Fruit fly (Drosophila melanogaster): ENCODE results near the gene Coq4.

The Coq4 gene

DNA sequence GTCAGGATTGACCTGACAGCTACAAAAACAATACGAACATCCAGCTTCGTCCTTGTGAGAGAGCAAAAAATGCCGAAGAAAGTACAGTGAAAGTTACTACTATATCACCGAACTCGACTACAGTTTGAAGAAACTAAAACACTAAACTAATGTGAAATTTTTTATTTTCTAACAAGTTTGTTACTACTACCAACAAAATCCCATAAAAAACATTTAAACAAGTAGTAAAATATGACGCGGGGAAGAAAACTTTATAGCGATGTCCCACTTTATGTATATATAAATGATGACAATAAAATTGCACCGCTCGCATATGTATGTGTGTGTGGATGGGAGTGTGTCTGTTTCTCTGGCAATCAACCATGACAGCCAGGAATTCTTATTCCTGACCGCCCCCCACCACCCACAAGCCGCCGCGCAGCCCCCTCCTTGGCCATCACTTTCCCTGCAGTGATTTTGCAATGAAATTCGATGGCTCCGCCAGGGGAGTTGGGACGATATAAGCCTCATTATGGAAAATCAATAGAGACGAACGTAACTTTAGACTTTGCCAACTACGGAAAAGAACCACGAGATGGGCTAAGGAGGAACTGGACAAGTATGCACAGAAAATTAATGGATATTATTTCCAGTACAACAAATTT lies 28.1 kb upstream of the Coq4 start (continued):
- TF ChIP-seq tgo (GFP tag; IDR thresholded peaks at IDR 0.05) = 0 out of 3 replicates have a peak, but pooled peaks have one; percentile 15
- no peak for TF ChIP-seq Lpt (GFP tag; optimal IDR thresholded peaks at IDR 0.05)
- TF ChIP-seq CG3163 (GFP tag; optimal IDR thresholded peaks at IDR 0.05) = no peak
- TF ChIP-seq CG10565 (GFP tag; optimal IDR thresholded peaks at IDR 0.05) = no peak
- TF ChIP-seq Bdp1 (GFP tag; optimal IDR thresholded peaks at IDR 0.05) = no peak
- TF ChIP-seq B-H1 (GFP tag; IDR thresholded peaks at IDR 0.05) = no peak
- TF ChIP-seq Dip2 (GFP tag; IDR thresholded peaks at IDR 0.05) = no peak
- no peak for TF ChIP-seq aop (GFP tag; IDR thresholded peaks at IDR 0.05)
- TF ChIP-seq CG7786 (GFP tag; optimal IDR thresholded peaks at IDR 0.05) = no peak
- no peak for TF ChIP-seq sna (GFP tag; IDR thresholded peaks at IDR 0.05; ENCODE audit: partially characterized antibody)
- TF ChIP-seq BEAF-32 (GFP tag; optimal IDR thresholded peaks at IDR 0.05) = no peak
- no peak for TF ChIP-seq Dref (GFP tag; IDR thresholded peaks at IDR 0.05)
- no peak for TF ChIP-seq Bteb2 (GFP tag; optimal IDR thresholded peaks at IDR 0.05)
- no peak for TF ChIP-seq GATAe (GFP tag; conservative IDR thresholded peaks at IDR 0.05)
- TF ChIP-seq CG9437 (GFP tag; optimal IDR thresholded peaks at IDR 0.05) = no peak
- no peak for TF ChIP-seq Chrac-16 (GFP tag; optimal IDR thresholded peaks at IDR 0.05)
- peak; percentile 0 for TF ChIP-seq unpg (GFP tag; optimal IDR thresholded peaks at IDR 0.05)
- no peak for TF ChIP-seq CG10979 (tag; optimal IDR thresholded peaks at IDR 0.05)
- TF ChIP-seq insv (GFP tag; optimal IDR thresholded peaks at IDR 0.05) = no peak
- TF ChIP-seq CG1792 (GFP tag; optimal IDR thresholded peaks at IDR 0.05) = no peak
- no peak for TF ChIP-seq CG7556 (GFP tag; optimal IDR thresholded peaks at IDR 0.05)
- TF ChIP-seq dan (GFP tag; IDR thresholded peaks at IDR 0.05) = no peak
- no peak; the same call in 1 of the 2 replicates for TF ChIP-seq CG4404 (GFP tag; IDR thresholded peaks at IDR 0.05)
- TF ChIP-seq cwo (GFP tag; optimal IDR thresholded peaks at IDR 0.05) = no peak
- no peak for TF ChIP-seq Gug (GFP tag; IDR thresholded peaks at IDR 0.05)
- TF ChIP-seq Fer1 (GFP tag; optimal IDR thresholded peaks at IDR 0.05) = no peak
- TF ChIP-seq CrebB (tag; optimal IDR thresholded peaks at IDR 0.05) = no peak
- TF ChIP-seq CG5245 (GFP tag; optimal IDR thresholded peaks at IDR 0.05) = no peak
- no peak for TF ChIP-seq Hr3 (GFP tag; optimal IDR thresholded peaks at IDR 0.05)
- no peak for TF ChIP-seq dati (GFP tag; IDR thresholded peaks at IDR 0.05)
- peak; percentile 52; the same call in 1 of the 2 replicates for TF ChIP-seq CG14441 (GFP tag; IDR thresholded peaks at IDR 0.05)
- TF ChIP-seq CG16813 (GFP tag; IDR thresholded peaks at IDR 0.05; ENCODE audit: partially characterized antibody) = no peak
- no peak for TF ChIP-seq CG17612 (GFP tag; IDR thresholded peaks at IDR 0.05)
- TF ChIP-seq dpn (GFP tag; optimal IDR thresholded peaks at IDR 0.05) = no peak
- no peak for TF ChIP-seq Oli (tag; optimal IDR thresholded peaks at IDR 0.05)
- no peak for TF ChIP-seq CG11560 (tag; IDR thresholded peaks at IDR 0.05)
- no peak for TF ChIP-seq CG12744 (GFP tag; optimal IDR thresholded peaks at IDR 0.05)
- peak; percentile 77 for TF ChIP-seq onecut (GFP tag; IDR thresholded peaks at IDR 0.05)
- no peak for TF ChIP-seq tio (GFP tag; optimal IDR thresholded peaks at IDR 0.05)
- TF ChIP-seq CG6854 (GFP tag; optimal IDR thresholded peaks at IDR 0.05) = no peak
- no peak for TF ChIP-seq jumu (GFP tag; optimal IDR thresholded peaks at IDR 0.05)
- no peak for TF ChIP-seq CG30403 (GFP tag; optimal IDR thresholded peaks at IDR 0.05)
- TF ChIP-seq CG15479 (GFP tag; optimal IDR thresholded peaks at IDR 0.05) = no peak
- no peak for TF ChIP-seq repo (GFP tag; optimal IDR thresholded peaks at IDR 0.05)
- TF ChIP-seq rib (GFP tag; IDR thresholded peaks at IDR 0.05) = no peak
- TF ChIP-seq grau (tag; optimal IDR thresholded peaks at IDR 0.05) = peak; percentile 33
- no peak for TF ChIP-seq NK7.1 (GFP tag; optimal IDR thresholded peaks at IDR 0.05)
- TF ChIP-seq CG3065 (GFP tag; optimal IDR thresholded peaks at IDR 0.05) = no peak
- no peak for TF ChIP-seq Nf-YB (GFP tag; optimal IDR thresholded peaks at IDR 0.05)
- no peak for TF ChIP-seq Taf1 (GFP tag; IDR thresholded peaks at IDR 0.05)
- peak; percentile 11; the same call in 1 of the 2 replicates for TF ChIP-seq lmd (GFP tag; IDR thresholded peaks at IDR 0.05)
- no peak for TF ChIP-seq NC2α (GFP tag; optimal IDR thresholded peaks at IDR 0.05)
